Worm (Caenorhabditis elegans) whole organism, late embryonic: ENCODE measurements around the gene T20B12.3.

ENCODE experiments used
- ceh-24 ChIP-seq: sonication (generic microtip); optimal IDR thresholded peaks from 2 replicates; lab custom pipeline; 2016; ENCODE audit warnings: mild to moderate bottlenecking, missing genetic modification characterization, missing compliant biosample characterization
- nhr-11 ChIP-seq: fragments of 150-350 bp; optimal IDR thresholded peaks from 2 replicates; lab custom pipeline; 2014; ENCODE audit warnings: missing biosample characterization, missing genetic modification characterization

- TF ChIP-seq ceh-24 (tag; lab: Kevin White, UChicago) (no peak), nhr-11 (no peak)
These were observed 11.3 kb upstream of the T20B12.3 start for ce11 chrIII:7370569-7370968.
